Worm (Caenorhabditis elegans) whole organism, L4/young adult: ENCODE data around the gene ribo-1.

ENCODE experiments used
- W03F9.2 ChIP-seq: fragments of 150-350 bp; optimal IDR thresholded peaks from 2 replicates; lab custom pipeline; 2014; ENCODE audit warnings: missing biosample characterization, missing genetic modification characterization
- dao-5 ChIP-seq: sonication (generic microtip); optimal IDR thresholded peaks from 2 replicates; lab custom pipeline; 2016; ENCODE audit warnings: missing genotype, missing genetic modification characterization, moderate library complexity, missing compliant biosample characterization
- him-1 ChIP-seq: sonication (generic microtip); optimal IDR thresholded peaks from 2 replicates; lab custom pipeline; 2016; ENCODE audit warnings: missing genotype, missing genetic modification reagents, missing genetic modification characterization, missing compliant biosample characterization

DNA sequence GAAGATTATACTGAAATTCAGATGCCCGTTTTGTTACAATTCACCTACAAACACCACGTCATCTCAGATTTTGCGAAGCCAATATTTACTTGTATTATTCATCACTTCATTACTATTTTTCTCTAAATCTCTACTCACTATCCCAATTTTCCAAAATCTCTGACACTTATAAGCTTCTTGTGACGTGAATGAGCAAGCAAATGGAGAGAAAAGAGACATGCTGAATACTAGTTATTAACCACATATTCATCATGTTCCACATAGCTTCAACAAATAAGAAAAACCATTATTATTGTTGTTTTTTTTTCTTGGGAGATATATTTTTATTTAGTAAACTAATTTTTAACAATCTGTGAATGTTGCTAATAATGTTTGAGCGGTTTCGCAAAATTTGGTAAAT is 40.8 kb downstream of the ribo-1 start:
- TF ChIP-seq him-1 (no peak), dao-5 (tag; lab: Kevin White, UChicago) (no peak), W03F9.2 (tag; lab: Kevin White, UChicago) (no peak)
